Fruit fly (Drosophila melanogaster): Measurements from ENCODE around the gene heca.

dm6 chr3R:30259561-30259960 lies 18.2 kb upstream of the heca start:
- no peak for TF ChIP-seq CG8478 (optimal IDR thresholded peaks at IDR 0.05)
- no peak for TF ChIP-seq CTCF (optimal IDR thresholded peaks at IDR 0.05)

All from S2 (cell line).